Fruit fly (Drosophila melanogaster) whole organism, embryonic: Measurements from ENCODE around the gene CG13843.

Experiments
- ATbp ChIP-seq: fragments of 200-800 bp; sonication (Bioruptor generic); optimal IDR thresholded peaks from 2 replicates; lab custom pipeline; 2017; ENCODE audit warnings: missing biosample characterization, mild to moderate bottlenecking, missing genetic modification characterization, missing genetic modification reagents
- Atf-2 ChIP-seq: fragments of 200-800 bp; sonication (Bioruptor generic); optimal IDR thresholded peaks from 2 replicates; lab custom pipeline; 2016; ENCODE audit warnings: missing biosample characterization, missing genetic modification characterization
- B-H1 ChIP-seq: fragments of 200-800 bp; sonication (Bioruptor generic); IDR thresholded peaks from 3 replicates; pipeline ENCODE4 v1.3.6; 2022; ENCODE audit warnings: missing biosample characterization, missing genetic modification characterization
- CG10147 ChIP-seq: fragments of 200-800 bp; sonication (Bioruptor generic); optimal IDR thresholded peaks from 2 replicates; lab custom pipeline; 2019; ENCODE audit warnings: missing biosample characterization, mild to moderate bottlenecking, missing genetic modification characterization, moderate library complexity
- CG10209 ChIP-seq: fragments of 200-800 bp; sonication (Bioruptor generic); optimal IDR thresholded peaks from 3 replicates; lab custom pipeline; 2017; ENCODE audit warnings: missing biosample characterization, mild to moderate bottlenecking, missing genetic modification characterization, missing genetic modification reagents
- CG10274 ChIP-seq: fragments of 200-800 bp; sonication (Bioruptor generic); optimal IDR thresholded peaks from 3 replicates; lab custom pipeline; 2017; ENCODE audit warnings: missing biosample characterization, mild to moderate bottlenecking, missing genetic modification characterization
- CG10565 ChIP-seq: fragments of 200-800 bp; sonication (Bioruptor generic); optimal IDR thresholded peaks from 3 replicates; lab custom pipeline; 2016; ENCODE audit warnings: missing biosample characterization, mild to moderate bottlenecking, missing genetic modification characterization
- CG11696 ChIP-seq: fragments of 200-800 bp; sonication (Bioruptor generic); IDR thresholded peaks from 2 replicates; pipeline ENCODE4 v1.3.6; 2022; ENCODE audit warnings: missing biosample characterization, missing genetic modification characterization
- CG14860 ChIP-seq: fragments of 200-800 bp; sonication (Bioruptor generic); IDR thresholded peaks from 3 replicates; pipeline ENCODE4 v1.3.6; 2022; ENCODE audit warnings: missing biosample characterization, missing genetic modification characterization; ENCODE audit not compliant: partially characterized antibody
- CG14965 ChIP-seq: fragments of 200-800 bp; sonication (Bioruptor generic); optimal IDR thresholded peaks from 2 replicates; lab custom pipeline; 2016; ENCODE audit warnings: missing biosample characterization, missing genetic modification characterization, borderline replicate concordance
- CG17359 ChIP-seq: fragments of 200-800 bp; sonication (Bioruptor generic); optimal IDR thresholded peaks from 3 replicates; lab custom pipeline; 2018; ENCODE audit warnings: missing biosample characterization, mild to moderate bottlenecking, missing genetic modification characterization, moderate library complexity
- CG2202 ChIP-seq: fragments of 200-800 bp; sonication (Bioruptor generic); optimal IDR thresholded peaks from 2 replicates; lab custom pipeline; 2018; ENCODE audit warnings: missing biosample characterization, mild to moderate bottlenecking, missing genetic modification characterization
- CG30020 ChIP-seq: fragments of 200-800 bp; optimal IDR thresholded peaks from 2 replicates; lab custom pipeline; 2019; ENCODE audit warnings: missing biosample characterization, mild to moderate bottlenecking, missing genetic modification characterization, moderate library complexity
- CG31224 ChIP-seq: fragments of 200-800 bp; sonication (Bioruptor generic); IDR thresholded peaks from 2 replicates; pipeline ENCODE4 v1.3.6; 2022; ENCODE audit warnings: missing biosample characterization, missing genetic modification characterization
- CG34422 ChIP-seq: fragments of 200-800 bp; sonication (Bioruptor generic); IDR thresholded peaks from 3 replicates; pipeline ENCODE4 v1.3.6; 2022; ENCODE audit warnings: missing biosample characterization, missing genetic modification characterization
- CG6791 ChIP-seq: fragments of 200-800 bp; sonication (Bioruptor generic); IDR thresholded peaks from 3 replicates; pipeline ENCODE4 v1.3.6; 2022; ENCODE audit warnings: missing biosample characterization, missing genetic modification characterization; ENCODE audit not compliant: partially characterized antibody
- CG6854 ChIP-seq: fragments of 200-800 bp; sonication (Bioruptor generic); optimal IDR thresholded peaks from 3 replicates; lab custom pipeline; 2017; ENCODE audit warnings: missing biosample characterization, mild to moderate bottlenecking, missing genetic modification characterization
- CG9797 ChIP-seq: fragments of 200-800 bp; sonication (Bioruptor generic); optimal IDR thresholded peaks from 3 replicates; lab custom pipeline; 2018; ENCODE audit warnings: missing biosample characterization, mild to moderate bottlenecking, missing genetic modification characterization
- Camta ChIP-seq: fragments of 200-800 bp; sonication (Bioruptor generic); optimal IDR thresholded peaks from 2 replicates; lab custom pipeline; 2016; ENCODE audit warnings: missing biosample characterization, missing genetic modification characterization
- Dbx ChIP-seq: fragments of 200-800 bp; sonication (Bioruptor generic); IDR thresholded peaks from 3 replicates; pipeline ENCODE4 v1.3.6; 2022; ENCODE audit warnings: missing biosample characterization, missing genetic modification characterization
- Eip74EF ChIP-seq, 2 experiments: fragments of 200-800 bp in 1 of 2; fragments of >200 bp in 1 of 2; sonication (Bioruptor generic) in 1 of 2; optimal IDR thresholded peaks; 2 replicates each; lab custom pipeline; 2017 to 2019; ENCODE audit warnings: missing biosample characterization in 2 of 2, missing genetic modification characterization in 2 of 2, mild to moderate bottlenecking in 1 of 2, moderate library complexity in 1 of 2
- Fer1 ChIP-seq: fragments of 200-800 bp; sonication (Bioruptor generic); optimal IDR thresholded peaks from 2 replicates; lab custom pipeline; 2017; ENCODE audit warnings: missing biosample characterization, mild to moderate bottlenecking, missing genetic modification characterization
- Fer3 ChIP-seq: fragments of 200-800 bp; sonication (Bioruptor generic); optimal IDR thresholded peaks from 2 replicates; lab custom pipeline; 2018; ENCODE audit warnings: missing biosample characterization, mild to moderate bottlenecking, missing genetic modification characterization, moderate library complexity
- H15 ChIP-seq: fragments of 200-800 bp; sonication (Bioruptor generic); IDR thresholded peaks from 3 replicates; pipeline ENCODE4 v1.3.6; 2022; ENCODE audit warnings: missing biosample characterization, missing genetic modification characterization
- HmgD ChIP-seq: fragments of 200-800 bp; sonication (Bioruptor generic); optimal IDR thresholded peaks from 3 replicates; lab custom pipeline; 2016; ENCODE audit warnings: missing biosample characterization, missing genetic modification characterization
- Mad ChIP-seq: fragments of 200-800 bp; sonication (Bioruptor generic); optimal IDR thresholded peaks from 2 replicates; lab custom pipeline; 2016; ENCODE audit warnings: missing biosample characterization, missing genetic modification characterization
- Opbp ChIP-seq: fragments of 200-800 bp; sonication (Bioruptor generic); IDR thresholded peaks from 3 replicates; pipeline ENCODE4 v1.3.6; 2022; ENCODE audit warnings: missing biosample characterization, missing genetic modification characterization; ENCODE audit not compliant: partially characterized antibody
- Poxn ChIP-seq: fragments of 200-800 bp; sonication (Bioruptor generic); IDR thresholded peaks from 2 replicates; pipeline ENCODE4 v1.3.6; 2022; ENCODE audit warnings: missing biosample characterization, missing genetic modification characterization
- Ptx1 ChIP-seq: fragments of 200-800 bp; sonication (Bioruptor generic); IDR thresholded peaks from 2 replicates; pipeline ENCODE4 v1.3.6; 2022; ENCODE audit warnings: missing biosample characterization, missing genetic modification characterization
- Scr ChIP-seq: fragments of 200-800 bp; sonication (Bioruptor generic); IDR thresholded peaks from 2 replicates; pipeline ENCODE4 v1.3.6; 2022; ENCODE audit warnings: missing biosample characterization, missing genetic modification characterization; ENCODE audit not compliant: partially characterized antibody
- Sry-β ChIP-seq: fragments of 200-800 bp; sonication (Bioruptor generic); optimal IDR thresholded peaks from 2 replicates; lab custom pipeline; 2018; ENCODE audit warnings: missing biosample characterization, mild to moderate bottlenecking, missing genetic modification characterization, moderate library complexity
- Usf ChIP-seq: fragments of 200-800 bp; sonication (Bioruptor generic); optimal IDR thresholded peaks from 2 replicates; lab custom pipeline; 2017; ENCODE audit warnings: missing genotype, missing biosample characterization, missing genetic modification characterization
- bab2 ChIP-seq: fragments of 200-800 bp; sonication (Bioruptor generic); optimal IDR thresholded peaks from 2 replicates; lab custom pipeline; 2016; ENCODE audit warnings: missing biosample characterization, missing genetic modification characterization
- chn ChIP-seq: fragments of 200-800 bp; sonication (Bioruptor generic); optimal IDR thresholded peaks from 2 replicates; lab custom pipeline; 2016; ENCODE audit warnings: missing biosample characterization, missing genetic modification characterization
- dimm ChIP-seq: fragments of 200-800 bp; sonication (Bioruptor generic); IDR thresholded peaks from 2 replicates; pipeline ENCODE4 v1.3.6; 2022; ENCODE audit warnings: missing biosample characterization, missing genetic modification characterization
- disco-r ChIP-seq: fragments of 200-800 bp; sonication (Bioruptor generic); optimal IDR thresholded peaks from 2 replicates; lab custom pipeline; 2016; ENCODE audit warnings: missing biosample characterization, missing genetic modification characterization
- eyg ChIP-seq: fragments of 200-800 bp; sonication (Bioruptor generic); optimal IDR thresholded peaks from 3 replicates; lab custom pipeline; 2016; ENCODE audit warnings: missing biosample characterization, missing genetic modification characterization
- ftz-f1 ChIP-seq: fragments of 200-800 bp; sonication (Bioruptor generic); optimal IDR thresholded peaks from 2 replicates; lab custom pipeline; 2016; ENCODE audit warnings: missing biosample characterization, missing genetic modification characterization
- gcm2 ChIP-seq: fragments of 200-800 bp; sonication (Bioruptor generic); optimal IDR thresholded peaks from 2 replicates; lab custom pipeline; 2016; ENCODE audit warnings: missing biosample characterization, missing genetic modification characterization
- insv ChIP-seq, 2 experiments: fragments of 200-800 bp; sonication (Bioruptor generic); optimal IDR thresholded peaks; 3 replicates each; lab custom pipeline; 2016 to 2018; ENCODE audit warnings: missing biosample characterization in 2 of 2, missing genetic modification characterization in 2 of 2
- knrl ChIP-seq: fragments of 200-800 bp; sonication (Bioruptor generic); IDR thresholded peaks from 3 replicates; pipeline ENCODE4 v1.3.6; 2022; ENCODE audit warnings: missing biosample characterization, missing genetic modification characterization; ENCODE audit not compliant: partially characterized antibody
- pros ChIP-seq: fragments of 200-800 bp; sonication (Bioruptor generic); optimal IDR thresholded peaks from 3 replicates; lab custom pipeline; 2019; ENCODE audit warnings: missing biosample characterization, mild to moderate bottlenecking, missing genetic modification characterization, moderate library complexity
- ro ChIP-seq: fragments of 200-800 bp; sonication (Bioruptor generic); IDR thresholded peaks from 2 replicates; pipeline ENCODE4 v1.3.6; 2022; ENCODE audit warnings: missing biosample characterization, missing genetic modification characterization
- slbo ChIP-seq: fragments of 200-800 bp; sonication (Bioruptor generic); IDR thresholded peaks from 2 replicates; pipeline ENCODE4 v1.3.6; 2022; ENCODE audit warnings: missing biosample characterization, missing genetic modification characterization
- slou ChIP-seq: fragments of 200-800 bp; sonication (Bioruptor generic); optimal IDR thresholded peaks from 3 replicates; lab custom pipeline; 2016; ENCODE audit warnings: missing biosample characterization, missing genetic modification characterization
- sqz ChIP-seq: fragments of 200-800 bp; sonication (Bioruptor generic); optimal IDR thresholded peaks from 3 replicates; lab custom pipeline; 2018; ENCODE audit warnings: missing biosample characterization, mild to moderate bottlenecking, missing genetic modification characterization
- tna ChIP-seq: fragments of 200-800 bp; sonication (Bioruptor generic); IDR thresholded peaks from 2 replicates; pipeline ENCODE4 v1.3.6; 2022; ENCODE audit warnings: missing biosample characterization, missing genetic modification characterization; ENCODE audit not compliant: partially characterized antibody
- ttk ChIP-seq: fragments of 200-800 bp; sonication (Bioruptor generic); IDR thresholded peaks from 2 replicates; pipeline ENCODE4 v2.1.2; 2022; ENCODE audit warnings: missing biosample characterization, missing genetic modification characterization
- wek ChIP-seq: fragments of 200-800 bp; sonication (Bioruptor generic); optimal IDR thresholded peaks from 3 replicates; lab custom pipeline; 2018; ENCODE audit warnings: missing biosample characterization, mild to moderate bottlenecking, missing genetic modification characterization, moderate library complexity
- yki ChIP-seq: fragments of >200 bp; optimal IDR thresholded peaks from 3 replicates; lab custom pipeline; 2018

CG13843 gene

DNA sequence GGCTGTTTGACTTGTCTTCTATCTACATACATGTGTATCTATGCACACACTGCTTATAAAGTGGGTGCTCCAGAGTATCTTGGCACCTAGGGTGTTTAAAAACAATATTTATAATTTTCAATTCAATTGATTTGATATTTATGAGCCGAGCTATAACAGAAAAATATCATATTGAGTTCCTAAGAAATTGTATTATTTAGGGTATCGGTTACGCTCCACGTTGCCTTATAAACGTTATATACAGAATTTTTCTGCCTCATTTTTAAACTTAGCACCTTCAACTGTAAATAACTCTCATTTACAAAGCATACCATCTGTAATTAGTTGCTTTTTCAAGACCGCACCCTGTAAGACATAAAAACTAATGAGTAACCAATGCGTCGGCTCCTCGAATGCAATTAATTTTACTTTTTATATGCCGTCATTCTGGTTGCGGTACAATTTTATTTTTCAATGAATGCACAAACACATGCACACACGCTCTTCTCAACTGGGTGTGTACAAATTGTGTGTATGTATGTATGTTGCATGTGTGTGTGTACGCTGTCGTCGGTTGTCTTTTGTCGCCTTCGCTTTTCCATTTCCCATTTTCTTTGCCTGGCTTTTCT, 18.5 kb upstream of the CG13843 start (continued):
- no peak; the same call in 1 of the 2 replicates for TF ChIP-seq Ptx1
- peak; percentile 57 for TF ChIP-seq Atf-2
- TF ChIP-seq Fer1, result no peak
- TF ChIP-seq Dbx (GFP tag; lab: Robert Waterston, UW), result no peak
- no peak for TF ChIP-seq CG6791 (GFP tag; lab: Robert Waterston, UW)
- TF ChIP-seq CG2202, result peak; percentile 50
- TF ChIP-seq Usf, result peak; percentile 35
- no peak for TF ChIP-seq CG34422 (GFP tag; lab: Robert Waterston, UW)
- TF ChIP-seq CG9797, result no peak
- no peak for TF ChIP-seq CG11696 (GFP tag; lab: Robert Waterston, UW)
- no peak for TF ChIP-seq disco-r
- no peak for TF ChIP-seq Poxn (GFP tag; lab: Robert Waterston, UW)
- TF ChIP-seq CG14965 (GFP tag; lab: Kevin White, UChicago), result no peak
- TF ChIP-seq dimm, result no peak
- TF ChIP-seq insv (GFP tag; optimal IDR thresholded peaks at IDR 0.05; lab: Kevin White, UChicago), result no peak
- TF ChIP-seq CG31224 (GFP tag; lab: Robert Waterston, UW), result no peak
- TF ChIP-seq chn, result peak; percentile 60
- TF ChIP-seq B-H1, result no peak; the same call in 2 of the 3 replicates
- peak; percentile 51 for TF ChIP-seq bab2 (GFP tag; lab: Kevin White, UChicago)
- no peak for TF ChIP-seq slou (GFP tag; lab: Kevin White, UChicago)
- no peak for TF ChIP-seq gcm2 (GFP tag; lab: Kevin White, UChicago)
- no peak for TF ChIP-seq Fer3 (tag; lab: Kevin White, UChicago)
- peak; percentile 39 for TF ChIP-seq Camta (GFP tag; lab: Kevin White, UChicago)
- TF ChIP-seq Eip74EF (GFP tag; optimal IDR thresholded peaks at IDR 0.05; lab: Kevin White, UChicago), result peak in 1 of 2 experiments; percentile 66
- TF ChIP-seq CG10209 (GFP tag; lab: Kevin White, UChicago), result peak; percentile 64
- no peak for TF ChIP-seq tna (GFP tag; lab: Robert Waterston, UW)
- TF ChIP-seq sqz (GFP tag; lab: Kevin White, UChicago), result no peak
- peak; percentile 30 for TF ChIP-seq CG10147 (GFP tag; lab: Kevin White, UChicago)
- TF ChIP-seq CG30020 (tag; lab: Kevin White, UChicago), result peak; percentile 20
- TF ChIP-seq knrl (GFP tag; lab: Robert Waterston, UW), result no peak
- TF ChIP-seq Scr (GFP tag; lab: Robert Waterston, UW), result no peak
- no peak for TF ChIP-seq H15 (GFP tag; lab: Robert Waterston, UW)
- TF ChIP-seq CG17359 (tag; lab: Kevin White, UChicago), result peak; percentile 47
- 0 out of 2 replicates have a peak, but pooled peaks have one; percentile 34 for TF ChIP-seq ttk (GFP tag; lab: Robert Waterston, UW)
- peak; percentile 40 for TF ChIP-seq wek
- no peak for TF ChIP-seq CG14860 (GFP tag; lab: Robert Waterston, UW)
- TF ChIP-seq CG10565 (GFP tag; lab: Kevin White, UChicago), result no peak
- peak; percentile 68 for TF ChIP-seq ATbp
- peak; percentile 28 for TF ChIP-seq Mad
- no peak for TF ChIP-seq pros (GFP tag; lab: Kevin White, UChicago)
- TF ChIP-seq Opbp, result no peak
- no peak for TF ChIP-seq ro (GFP tag; lab: Robert Waterston, UW)
- TF ChIP-seq CG6854 (GFP tag; lab: Kevin White, UChicago), result no peak
- no peak for TF ChIP-seq yki (lab: Kevin White, UChicago)
- TF ChIP-seq CG10274, result no peak
- TF ChIP-seq HmgD (GFP tag; lab: Kevin White, UChicago), result no peak
- TF ChIP-seq Sry-β (GFP tag; lab: Kevin White, UChicago), result peak; percentile 1
- TF ChIP-seq slbo (GFP tag; lab: Robert Waterston, UW), result peak; percentile 21; the same call in 1 of the 2 replicates
- TF ChIP-seq ftz-f1, result no peak
- TF ChIP-seq eyg (GFP tag; lab: Kevin White, UChicago), result no peak
